Comparison of ENCODE assay signal across 1 worm cellular context in the genomic region with DNA sequence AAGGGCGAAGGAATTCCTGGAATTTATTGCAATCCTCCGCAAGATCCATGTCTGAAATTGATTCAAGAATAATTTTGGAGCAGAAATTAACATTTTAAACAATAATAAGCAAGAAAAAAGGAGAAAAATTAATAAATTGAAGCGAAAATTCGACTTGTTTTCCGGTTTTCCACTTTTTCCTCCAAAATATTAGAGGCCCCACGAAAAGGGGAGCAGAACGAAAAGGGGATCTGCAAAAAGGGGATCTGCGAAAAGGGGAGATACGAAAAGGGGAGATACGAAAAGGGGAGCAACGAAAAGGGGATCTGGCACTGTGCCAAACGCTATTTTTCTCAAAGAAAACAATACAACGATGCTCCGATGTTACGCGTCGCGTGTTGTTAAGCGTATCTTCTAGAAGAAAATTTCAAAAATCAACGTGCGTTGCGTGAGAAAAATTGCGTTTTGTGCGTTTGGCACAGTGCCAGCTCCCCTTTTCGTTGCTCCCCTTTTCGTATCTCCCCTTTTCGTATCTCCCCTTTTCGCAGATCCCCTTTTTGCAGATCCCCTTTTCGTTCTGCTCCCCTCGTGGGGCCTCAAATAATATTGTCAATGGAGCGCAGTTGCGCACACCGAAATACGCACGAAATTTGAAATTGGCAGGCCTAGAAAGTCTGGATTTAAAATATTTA.
TF ChIP-seq lines count a peak whose summit lies in the region.

A gene (minus strand): TSS at position 51 of the 671 bp plus-strand sequence.

TF ChIP-seq in whole organism, L1 larva, 84 proteins besides CTCF, POLR2A, EP300 and RAD21 (continued from another document):
- peak; percentile 74 for TF ChIP-seq nhr-85 (tag; lab: Kevin White, UChicago)
- TF ChIP-seq elt-2 (tag; optimal IDR thresholded peaks at IDR 0.05; lab: Kevin White, UChicago): peak; percentile 42
- TF ChIP-seq ceh-90 (tag; optimal IDR thresholded peaks at IDR 0.05; lab: Kevin White, UChicago): peak; percentile 51
- TF ChIP-seq irx-1 (tag; optimal IDR thresholded peaks at IDR 0.05; lab: Kevin White, UChicago): peak; percentile 44
- peak; percentile 32 for TF ChIP-seq F16B12.6 (tag; optimal IDR thresholded peaks at IDR 0.05; lab: Kevin White, UChicago)
